Comparison of ENCODE assay signal across 6 fruit fly cellular contexts in the genomic region with DNA sequence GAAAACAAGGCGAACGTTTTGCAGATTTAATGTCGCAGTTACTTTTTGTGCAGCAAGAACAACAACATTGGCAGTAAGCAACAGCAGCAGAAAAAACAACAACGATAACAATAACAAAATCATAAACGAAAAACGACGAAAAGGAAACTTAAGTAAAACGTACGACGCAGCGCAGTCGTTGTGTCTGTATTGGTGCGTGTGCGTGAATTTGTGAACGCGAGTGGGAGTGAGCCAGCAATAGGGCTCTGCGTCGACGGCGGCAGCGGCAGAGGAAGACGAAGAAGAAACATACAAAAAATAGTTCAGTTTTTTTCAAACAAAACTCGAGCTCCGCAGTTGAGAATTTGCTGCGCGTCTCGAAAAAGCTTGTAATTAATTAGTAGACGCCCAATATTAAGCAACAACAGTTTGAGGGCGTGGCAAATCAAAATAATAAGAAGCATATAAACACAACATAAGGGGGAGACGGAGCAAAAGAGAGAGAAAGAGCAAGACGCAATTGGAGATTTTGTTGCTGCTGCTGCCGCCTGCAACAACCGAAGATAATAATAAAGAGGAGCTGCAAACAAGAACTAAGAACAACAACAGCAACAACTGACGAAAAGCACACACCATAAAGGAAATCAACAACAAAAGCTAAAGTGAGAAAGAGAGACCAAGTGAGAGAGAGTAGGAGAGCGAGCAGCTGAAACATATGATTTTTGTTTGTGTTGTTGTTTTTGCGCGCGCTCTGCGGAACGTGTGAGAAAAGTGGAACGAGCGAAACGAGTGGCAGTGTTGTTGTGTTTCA.
TF ChIP-seq lines count a peak whose summit lies in the region.

No protein-coding gene starts in this region.

- no peak for TF ChIP-seq CTCF in whole organism, embryonic (GFP tag; optimal IDR thresholded peaks at IDR 0.05; lab: Kevin White, UChicago)

TF ChIP-seq in Kc167, 6 proteins besides CTCF, POLR2A, EP300 and RAD21:
- TF ChIP-seq h (optimal IDR thresholded peaks at IDR 0.05; lab: Kevin White, UChicago) (no peak), psq (optimal IDR thresholded peaks at IDR 0.05; lab: Kevin White, UChicago) (peak; percentile 29)

TF ChIP-seq in whole organism, adult, 20 proteins besides CTCF, POLR2A, EP300 and RAD21:
- TF ChIP-seq CG33017 (tag; optimal IDR thresholded peaks at IDR 0.05; lab: Kevin White, UChicago) = no peak
- no peak for TF ChIP-seq CG7045 (GFP tag; optimal IDR thresholded peaks at IDR 0.05; lab: Kevin White, UChicago)
- TF ChIP-seq CG1620 (GFP tag; optimal IDR thresholded peaks at IDR 0.05; lab: Kevin White, UChicago) = no peak
- no peak for TF ChIP-seq CG11617 (GFP tag; optimal IDR thresholded peaks at IDR 0.05; lab: Kevin White, UChicago)
- no peak for TF ChIP-seq Clk (GFP tag; optimal IDR thresholded peaks at IDR 0.05; lab: Kevin White, UChicago)
- peak; percentile 86 for TF ChIP-seq tj (GFP tag; optimal IDR thresholded peaks at IDR 0.05; lab: Kevin White, UChicago)
- peak; percentile 37 for TF ChIP-seq Crg-1 (GFP tag; optimal IDR thresholded peaks at IDR 0.05; lab: Kevin White, UChicago)

TF ChIP-seq in whole organism, embryonic, 481 proteins besides CTCF, POLR2A, EP300 and RAD21 (continues in another document):
- TF ChIP-seq MESR4 (GFP tag; optimal IDR thresholded peaks at IDR 0.05; lab: Kevin White, UChicago) = peak; percentile 19
- TF ChIP-seq CG10366 (GFP tag; IDR thresholded peaks at IDR 0.05; lab: Robert Waterston, UW) = no peak
- TF ChIP-seq ase (GFP tag; IDR thresholded peaks at IDR 0.05; lab: Robert Waterston, UW) = no peak
- TF ChIP-seq CG10565 (GFP tag; optimal IDR thresholded peaks at IDR 0.05; lab: Kevin White, UChicago) = no peak
- peak; percentile 28 for TF ChIP-seq lab (GFP tag; optimal IDR thresholded peaks at IDR 0.05; lab: Kevin White, UChicago)
- no peak for TF ChIP-seq sc (optimal IDR thresholded peaks at IDR 0.05; lab: Kevin White, UChicago)
- no peak for TF ChIP-seq sc (GFP tag; optimal IDR thresholded peaks at IDR 0.05; lab: Kevin White, UChicago)
- peak; percentile 79 to 91 for TF ChIP-seq Trl (optimal IDR thresholded peaks at IDR 0.05; lab: Kevin White, UChicago)
- peak; percentile 56 for TF ChIP-seq Trl (GFP tag; optimal IDR thresholded peaks at IDR 0.05; lab: Kevin White, UChicago)
- peak; percentile 21 for TF ChIP-seq CG15601 (tag; optimal IDR thresholded peaks at IDR 0.05; lab: Kevin White, UChicago)
- TF ChIP-seq sd (tag; optimal IDR thresholded peaks at IDR 0.05; lab: Kevin White, UChicago) = peak; percentile 13
- TF ChIP-seq CG1832 (GFP tag; optimal IDR thresholded peaks at IDR 0.05; lab: Kevin White, UChicago) = peak; percentile 47
- no peak for TF ChIP-seq Fer1 (GFP tag; optimal IDR thresholded peaks at IDR 0.05; lab: Kevin White, UChicago)
- peak in 1 of 2 experiments; percentile 73 for TF ChIP-seq crp (GFP tag; optimal IDR thresholded peaks at IDR 0.05; lab: Kevin White, UChicago)
- TF ChIP-seq aop (GFP tag; IDR thresholded peaks at IDR 0.05; lab: Robert Waterston, UW) = no peak
- TF ChIP-seq nau (GFP tag; optimal IDR thresholded peaks at IDR 0.05; lab: Kevin White, UChicago) = peak; percentile 13
- peak; percentile 50 for TF ChIP-seq Med (GFP tag; lab: Kevin White, UChicago)
- TF ChIP-seq CG4360 (GFP tag; IDR thresholded peaks at IDR 0.05; lab: Robert Waterston, UW) = peak; percentile 93
- TF ChIP-seq Aef1 (GFP tag; IDR thresholded peaks at IDR 0.05; lab: Robert Waterston, UW) = peak; percentile 81

TF ChIP-seq in whole organism, prepupa, 60 proteins besides CTCF, POLR2A, EP300 and RAD21 (continues in another document):
- TF ChIP-seq esn (GFP tag; optimal IDR thresholded peaks at IDR 0.05; lab: Kevin White, UChicago) (no peak), Hr38 (GFP tag; optimal IDR thresholded peaks at IDR 0.05; lab: Kevin White, UChicago) (no peak), CG6808 (GFP tag; optimal IDR thresholded peaks at IDR 0.05; lab: Kevin White, UChicago) (peak; percentile 47), Ets96B (tag; optimal IDR thresholded peaks at IDR 0.05; lab: Kevin White, UChicago) (peak; percentile 12), CG6854 (GFP tag; optimal IDR thresholded peaks at IDR 0.05; lab: Kevin White, UChicago) (peak; percentile 26), salr (GFP tag; optimal IDR thresholded peaks at IDR 0.05; lab: Kevin White, UChicago) (no peak), CG3032 (tag; optimal IDR thresholded peaks at IDR 0.05; lab: Kevin White, UChicago) (no peak), Met (GFP tag; optimal IDR thresholded peaks at IDR 0.05; lab: Kevin White, UChicago) (no peak), fkh (GFP tag; optimal IDR thresholded peaks at IDR 0.05; lab: Kevin White, UChicago) (peak; percentile 52), Sox15 (GFP tag; optimal IDR thresholded peaks at IDR 0.05; lab: Kevin White, UChicago) (no peak), pdm3 (GFP tag; optimal IDR thresholded peaks at IDR 0.05; lab: Kevin White, UChicago) (no peak), ss (GFP tag; optimal IDR thresholded peaks at IDR 0.05; lab: Kevin White, UChicago) (peak; percentile 6 to 41), Smox (GFP tag; optimal IDR thresholded peaks at IDR 0.05; lab: Kevin White, UChicago) (no peak), svp (GFP tag; lab: Kevin White, UChicago) (peak; percentile 23), CG16779 (tag; optimal IDR thresholded peaks at IDR 0.05; lab: Kevin White, UChicago) (peak; percentile 2), CG7368 (GFP tag; optimal IDR thresholded peaks at IDR 0.05; lab: Kevin White, UChicago) (no peak), Gug (GFP tag; IDR thresholded peaks at IDR 0.05; lab: Robert Waterston, UW) (no peak), CG9139 (GFP tag; optimal IDR thresholded peaks at IDR 0.05; lab: Kevin White, UChicago) (peak; percentile 4), CG11294 (GFP tag; IDR thresholded peaks at IDR 0.05; lab: Robert Waterston, UW) (no peak), CG8119 (GFP tag; IDR thresholded peaks at IDR 0.05; lab: Robert Waterston, UW) (peak; percentile 23; the same call in 2 of the 3 replicates)

TF ChIP-seq in whole organism, pupa, 21 proteins besides CTCF, POLR2A, EP300 and RAD21:
- TF ChIP-seq CG34367 (tag; optimal IDR thresholded peaks at IDR 0.05; lab: Kevin White, UChicago) (no peak), Ets98B (GFP tag; IDR thresholded peaks at IDR 0.05; lab: Robert Waterston, UW) (peak; percentile 22; the same call in 1 of the 2 replicates), CG8301 (tag; optimal IDR thresholded peaks at IDR 0.05; lab: Kevin White, UChicago) (no peak), CG17806 (tag; optimal IDR thresholded peaks at IDR 0.05; lab: Kevin White, UChicago) (no peak), fd96Ca (GFP tag; IDR thresholded peaks at IDR 0.05; lab: Robert Waterston, UW) (peak; percentile 48; the same call in 1 of the 3 replicates), Pif1B (GFP tag; optimal IDR thresholded peaks at IDR 0.05; lab: Kevin White, UChicago) (no peak), CG13204 (GFP tag; optimal IDR thresholded peaks at IDR 0.05; lab: Kevin White, UChicago) (peak; percentile 22), CG14655 (GFP tag; optimal IDR thresholded peaks at IDR 0.05; lab: Kevin White, UChicago) (no peak), CG12605 (GFP tag; IDR thresholded peaks at IDR 0.05; lab: Robert Waterston, UW) (0 out of 2 replicates have a peak, but pooled peaks have one; percentile 6), gl (tag; optimal IDR thresholded peaks at IDR 0.05; lab: Kevin White, UChicago) (peak; percentile 19)
TF ChIP-seq in whole organism, pupa: peak in this region for 5.

TF ChIP-seq in whole organism, wandering third instar larva, 38 proteins besides CTCF, POLR2A, EP300 and RAD21:
- TF ChIP-seq jim (GFP tag; optimal IDR thresholded peaks at IDR 0.05; lab: Kevin White, UChicago) (no peak), Rel (GFP tag; optimal IDR thresholded peaks at IDR 0.05; lab: Kevin White, UChicago) (peak; percentile 38), Rel (tag; optimal IDR thresholded peaks at IDR 0.05; lab: Kevin White, UChicago) (no peak), sage (GFP tag; optimal IDR thresholded peaks at IDR 0.05; lab: Kevin White, UChicago) (no peak), br (GFP tag; optimal IDR thresholded peaks at IDR 0.05; lab: Kevin White, UChicago) (no peak), Dfd (GFP tag; optimal IDR thresholded peaks at IDR 0.05; lab: Kevin White, UChicago) (no peak), sv (GFP tag; optimal IDR thresholded peaks at IDR 0.05; lab: Kevin White, UChicago) (no peak), CG9705 (GFP tag; optimal IDR thresholded peaks at IDR 0.05; lab: Kevin White, UChicago) (no peak), pan (optimal IDR thresholded peaks at IDR 0.05; lab: Kevin White, UChicago) (no peak), usp (GFP tag; optimal IDR thresholded peaks at IDR 0.05; lab: Kevin White, UChicago) (no peak), CrebA (GFP tag; optimal IDR thresholded peaks at IDR 0.05; lab: Kevin White, UChicago; ENCODE audit: borderline replicate concordance) (no peak), Sp1 (GFP tag; optimal IDR thresholded peaks at IDR 0.05; lab: Kevin White, UChicago) (no peak), Dif (GFP tag; optimal IDR thresholded peaks at IDR 0.05; lab: Kevin White, UChicago; ENCODE audit: partially characterized antibody) (peak; percentile 64), tai (GFP tag; optimal IDR thresholded peaks at IDR 0.05; lab: Kevin White, UChicago) (no peak), dsf (GFP tag; optimal IDR thresholded peaks at IDR 0.05; lab: Kevin White, UChicago; ENCODE audit: borderline replicate concordance) (no peak), Mio (GFP tag; optimal IDR thresholded peaks at IDR 0.05; lab: Kevin White, UChicago) (no peak), psq (GFP tag; optimal IDR thresholded peaks at IDR 0.05; lab: Kevin White, UChicago) (peak; percentile 89), rgr (GFP tag; optimal IDR thresholded peaks at IDR 0.05; lab: Kevin White, UChicago) (no peak), CG32264 (GFP tag; optimal IDR thresholded peaks at IDR 0.05; lab: Kevin White, UChicago) (no peak), dmrt93B (GFP tag; optimal IDR thresholded peaks at IDR 0.05; lab: Kevin White, UChicago) (no peak), dl (GFP tag; optimal IDR thresholded peaks at IDR 0.05; lab: Kevin White, UChicago; ENCODE audit: insufficient read depth in 1 of 2, partially characterized antibody in 2 of 2) (peak; percentile 44 to 64)
